Fruit fly (Drosophila melanogaster): ENCODE data around the gene Usp10.

DNA sequence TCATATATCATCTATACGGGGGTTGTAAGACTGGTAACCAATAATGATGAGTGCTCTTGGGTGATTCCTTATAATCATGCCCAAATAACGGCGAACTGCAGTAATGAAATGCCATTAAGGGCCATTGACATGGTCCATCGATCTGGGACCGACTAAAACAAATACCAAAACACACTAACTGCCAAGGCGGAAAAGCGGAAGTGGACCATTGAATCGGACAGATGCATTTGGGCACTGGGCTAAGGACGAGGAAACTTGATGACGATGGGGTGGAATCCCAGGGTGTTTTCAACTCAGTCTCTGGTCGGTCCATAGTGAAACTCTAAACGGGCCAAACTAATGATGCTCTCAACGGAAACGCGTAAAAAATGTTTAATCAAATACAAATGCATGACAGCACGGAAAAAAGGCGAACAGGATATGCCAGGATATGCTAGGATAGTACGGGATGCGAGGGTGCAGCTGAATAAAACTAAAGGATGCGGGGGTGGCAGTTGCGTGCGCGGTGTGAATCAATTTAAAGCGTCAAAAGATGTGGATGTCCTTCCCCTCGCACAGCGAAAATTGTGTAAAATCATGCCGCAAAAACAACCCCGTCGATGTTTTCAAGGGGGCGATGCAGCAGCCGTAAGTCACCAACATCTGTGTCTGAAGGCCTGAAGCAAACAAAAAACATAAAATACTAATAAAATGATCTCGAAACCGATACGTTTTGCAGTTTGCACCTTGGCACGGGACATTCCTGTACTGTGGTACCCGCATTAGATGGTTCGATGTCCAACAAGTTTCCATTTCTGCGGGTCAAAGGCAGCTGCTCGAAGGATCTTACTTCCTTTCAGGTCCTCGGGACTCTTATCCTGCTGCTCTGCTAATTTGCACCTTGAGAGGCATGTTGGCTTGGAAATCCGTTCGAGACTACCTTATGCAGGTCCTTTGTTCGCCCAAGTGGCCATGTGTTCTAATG lies 41.0 kb downstream of the Usp10 start:
- TF ChIP-seq CTCF (optimal IDR thresholded peaks at IDR 0.05), result no peak
- TF ChIP-seq CG8478 (optimal IDR thresholded peaks at IDR 0.05), result no peak

Data from S2 (cell line).